Fruit fly (Drosophila melanogaster) whole organism, pupa: ENCODE measurements around the gene Vdup1.

Experiments
- CG12605 ChIP-seq: fragments of 200-800 bp; sonication (Bioruptor generic); IDR thresholded peaks from 2 replicates; pipeline ENCODE4 v1.3.6; 2022; ENCODE audit warnings: missing biosample characterization, missing genetic modification characterization
- CG13204 ChIP-seq: fragments of 200-800 bp; sonication (Bioruptor generic); optimal IDR thresholded peaks from 2 replicates; lab custom pipeline; 2018; ENCODE audit warnings: missing biosample characterization, mild to moderate bottlenecking, missing genetic modification characterization, moderate library complexity
- CG15710 ChIP-seq: fragments of 200-800 bp; sonication (Bioruptor generic); optimal IDR thresholded peaks from 2 replicates; lab custom pipeline; 2018; ENCODE audit warnings: missing biosample characterization, mild to moderate bottlenecking, missing genetic modification characterization, moderate library complexity
- CG34367 ChIP-seq: fragments of 200-800 bp; sonication (Bioruptor generic); optimal IDR thresholded peaks from 2 replicates; lab custom pipeline; 2018; ENCODE audit warnings: missing biosample characterization, mild to moderate bottlenecking, missing genetic modification characterization
- CG8301 ChIP-seq: fragments of 200-800 bp; sonication (Bioruptor generic); optimal IDR thresholded peaks from 2 replicates; lab custom pipeline; 2018; ENCODE audit warnings: missing biosample characterization, mild to moderate bottlenecking, missing genetic modification characterization
- D1 ChIP-seq: fragments of 200-800 bp; sonication (Bioruptor generic); optimal IDR thresholded peaks from 2 replicates; lab custom pipeline; 2018; ENCODE audit warnings: missing biosample characterization, mild to moderate bottlenecking, missing genetic modification characterization, moderate library complexity
- EcR ChIP-seq: fragments of 200-800 bp; sonication (Bioruptor generic); optimal IDR thresholded peaks from 3 replicates; lab custom pipeline; 2019; ENCODE audit warnings: missing biosample characterization, missing genetic modification characterization, mild to moderate bottlenecking, moderate library complexity, missing genetic modification reagents
- Pif1B ChIP-seq: fragments of 200-800 bp; sonication (Bioruptor generic); optimal IDR thresholded peaks from 3 replicates; lab custom pipeline; 2016; ENCODE audit warnings: missing biosample characterization, missing genetic modification characterization
- rn ChIP-seq: fragments of 200-800 bp; sonication (Bioruptor generic); IDR thresholded peaks from 2 replicates; pipeline ENCODE4 v1.3.6; 2022; ENCODE audit warnings: missing biosample characterization, missing genetic modification characterization

DNA sequence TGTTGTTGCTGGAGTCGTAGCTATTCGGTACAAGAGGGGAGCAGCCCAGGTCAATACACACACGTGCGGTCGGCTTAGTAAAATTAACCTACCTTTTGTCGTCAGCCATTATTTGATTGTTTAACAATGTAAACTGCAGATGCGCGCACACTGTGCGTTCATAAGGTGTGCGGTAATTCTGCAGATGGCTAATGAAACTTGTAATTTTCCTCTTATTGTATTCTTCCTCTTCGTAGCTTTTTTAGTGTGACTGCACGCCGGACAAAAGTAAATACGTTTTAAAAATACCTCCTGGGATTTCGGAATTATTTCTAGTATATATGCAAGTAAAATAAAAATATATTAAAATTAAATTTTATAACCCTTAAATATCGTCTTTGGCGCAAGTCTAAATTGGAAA, 32.4 kb upstream of the Vdup1 start, which contains the start of gene Prp4k:
- TF ChIP-seq D1 (tag; lab: Kevin White, UChicago), result no peak
- no peak for TF ChIP-seq CG15710 (tag; lab: Kevin White, UChicago)
- no peak for TF ChIP-seq CG34367 (tag; lab: Kevin White, UChicago)
- TF ChIP-seq rn (GFP tag; lab: Robert Waterston, UW), result no peak
- TF ChIP-seq Pif1B (GFP tag; lab: Kevin White, UChicago), result no peak
- peak; percentile 48 for TF ChIP-seq EcR (GFP tag; lab: Kevin White, UChicago)
- no peak for TF ChIP-seq CG12605 (GFP tag; lab: Robert Waterston, UW)
- TF ChIP-seq CG8301 (tag; lab: Kevin White, UChicago), result no peak
- TF ChIP-seq CG13204 (GFP tag; lab: Kevin White, UChicago), result no peak
